Worm (Caenorhabditis elegans) whole organism, late embryonic: ENCODE results near the gene ZC506.1.

Experiments used
- F13H6.1 ChIP-seq: sonication (generic microtip); optimal IDR thresholded peaks from 2 replicates; lab custom pipeline; 2016; ENCODE audit warnings: missing genetic modification characterization, missing compliant biosample characterization
- ama-1 ChIP-seq: fragments of 150-350 bp; optimal IDR thresholded peaks from 2 replicates; lab custom pipeline; 2014
- pqm-1 ChIP-seq: sonication (generic microtip); optimal IDR thresholded peaks from 2 replicates; lab custom pipeline; 2016; ENCODE audit warnings: missing genetic modification characterization, missing compliant biosample characterization

DNA sequence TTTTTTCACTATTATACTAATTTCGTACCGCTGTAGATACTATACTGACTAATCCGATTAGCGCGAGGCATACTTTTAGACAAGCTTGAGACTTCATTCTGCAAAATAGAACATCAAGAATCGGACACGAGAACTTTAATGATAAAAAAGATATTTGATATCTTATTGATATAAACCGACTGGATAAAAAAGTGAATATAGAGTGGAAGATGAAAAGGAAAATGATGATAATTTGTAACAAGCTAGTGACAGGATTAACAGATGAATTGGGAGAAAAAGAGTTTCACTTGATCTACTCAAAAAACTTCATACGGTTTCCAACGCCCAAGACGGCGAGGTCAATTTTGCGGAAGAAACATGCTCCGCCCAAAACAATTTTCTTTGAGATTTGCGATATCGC lies 9.8 kb upstream of the ZC506.1 start, which contains the start of gene nas-37:
- no peak for TF ChIP-seq ama-1 (lab: Kevin White, UChicago)
- TF ChIP-seq pqm-1 (tag; lab: Kevin White, UChicago): no peak
- no peak for TF ChIP-seq F13H6.1 (tag; lab: Kevin White, UChicago)
